Worm (Caenorhabditis elegans): Measurements from ENCODE around the gene F58G1.8.

DNA sequence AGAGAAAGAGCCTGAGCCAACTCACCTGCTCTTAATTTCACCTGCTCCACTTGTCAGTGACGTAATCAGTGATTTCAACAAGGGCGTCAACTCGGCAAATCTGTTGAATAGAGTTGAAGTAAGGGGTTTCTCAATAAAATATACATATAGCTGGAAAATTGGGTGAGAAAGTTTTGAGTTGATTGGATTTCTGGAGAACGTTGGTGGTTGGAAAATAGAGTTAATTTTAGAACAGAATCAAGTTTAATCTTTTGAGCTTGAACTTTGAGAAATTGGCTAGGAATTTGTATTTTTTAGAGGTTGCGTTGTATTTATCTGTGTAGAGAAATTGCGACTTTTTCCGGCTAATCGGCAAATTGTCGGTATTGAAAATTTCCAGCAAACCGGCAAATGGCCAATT, 44.2 kb upstream of the F58G1.8 start, which contains the start of gene Y38F1A.4:
- TF ChIP-seq fos-1 (tag; optimal IDR thresholded peaks at IDR 0.05) (no peak), lin-15B (tag; optimal IDR thresholded peaks at IDR 0.05) (no peak), nhr-237 (tag; optimal IDR thresholded peaks at IDR 0.05) (no peak), unc-62 (GFP tag; optimal IDR thresholded peaks at IDR 0.05) (no peak), daf-12 (tag; optimal IDR thresholded peaks at IDR 0.05) (no peak), pha-4 (tag; optimal IDR thresholded peaks at IDR 0.05) (no peak), nfya-1 (tag; optimal IDR thresholded peaks at IDR 0.05; ENCODE audit: insufficient read depth) (no peak), aly-2 (tag; optimal IDR thresholded peaks at IDR 0.05) (no peak), fkh-10 (GFP tag; optimal IDR thresholded peaks at IDR 0.05) (no peak), ama-1 (optimal IDR thresholded peaks at IDR 0.05) (no peak), nhr-76 (tag; optimal IDR thresholded peaks at IDR 0.05) (no peak)
